Fruit fly (Drosophila melanogaster): ENCODE measurements around the gene Klp31E.

The Klp31E gene

dm6 chr2L:10435606-10436160 is 21.9 kb downstream of the Klp31E start, which contains the start of the genes TBC1D16 and holn1:
TSS of gene TBC1D16 (minus strand) at chr2L:10435656.
TSS of gene holn1 (plus strand) at chr2L:10435995.
- TF ChIP-seq CrebB (tag; optimal IDR thresholded peaks at IDR 0.05) (no peak), pzg (GFP tag; optimal IDR thresholded peaks at IDR 0.05) (peak; percentile 13), onecut (GFP tag; IDR thresholded peaks at IDR 0.05) (peak; percentile 73), pfk (GFP tag; optimal IDR thresholded peaks at IDR 0.05) (peak; percentile 90), sna (GFP tag; IDR thresholded peaks at IDR 0.05; ENCODE audit: partially characterized antibody) (0 out of 2 replicates have a peak, but pooled peaks have one; percentile 32), Nf-YC (tag; optimal IDR thresholded peaks at IDR 0.05) (peak; percentile 13), Mes4 (GFP tag; optimal IDR thresholded peaks at IDR 0.05) (no peak), sisA (GFP tag; IDR thresholded peaks at IDR 0.05) (no peak), ewg (GFP tag; optimal IDR thresholded peaks at IDR 0.05) (peak; percentile 85), CG15696 (tag; optimal IDR thresholded peaks at IDR 0.05) (peak; percentile 29), CG32772 (GFP tag; IDR thresholded peaks at IDR 0.05) (no peak), CG6654 (GFP tag; optimal IDR thresholded peaks at IDR 0.05) (no peak), Jarid2 (GFP tag; optimal IDR thresholded peaks at IDR 0.05) (no peak), Sox100B (GFP tag; optimal IDR thresholded peaks at IDR 0.05) (peak; percentile 31), CG8281 (tag; optimal IDR thresholded peaks at IDR 0.05) (peak; percentile 3), Bgb (GFP tag; IDR thresholded peaks at IDR 0.05; ENCODE audit: partially characterized antibody) (peak; percentile 42; the same call in 1 of the 2 replicates), sima (GFP tag; optimal IDR thresholded peaks at IDR 0.05) (no peak), CG2116 (GFP tag; optimal IDR thresholded peaks at IDR 0.05) (peak; percentile 21), E2f2 (GFP tag; IDR thresholded peaks at IDR 0.05) (0 out of 2 replicates have a peak, but pooled peaks have one; percentile 18), tap (tag; optimal IDR thresholded peaks at IDR 0.05) (no peak), CG10366 (GFP tag; IDR thresholded peaks at IDR 0.05) (no peak), CG18262 (tag; optimal IDR thresholded peaks at IDR 0.05) (peak; percentile 29), phol (tag; optimal IDR thresholded peaks at IDR 0.05) (peak; percentile 5), hb (GFP tag; IDR thresholded peaks at IDR 0.05; ENCODE audit: partially characterized antibody) (no peak), CG1603 (tag; optimal IDR thresholded peaks at IDR 0.05) (peak; percentile 8), CG31441 (GFP tag; IDR thresholded peaks at IDR 0.05) (no peak), ac (GFP tag; optimal IDR thresholded peaks at IDR 0.05) (no peak), Dp (GFP tag; optimal IDR thresholded peaks at IDR 0.05) (peak; percentile 21), CG13296 (GFP tag; optimal IDR thresholded peaks at IDR 0.05) (peak; percentile 41), row (GFP tag; IDR thresholded peaks at IDR 0.05) (peak; percentile 55; the same call in 1 of the 3 replicates), unc-4 (GFP tag; IDR thresholded peaks at IDR 0.05; ENCODE audit: partially characterized antibody) (peak; percentile 64), BEAF-32 (GFP tag; optimal IDR thresholded peaks at IDR 0.05) (peak; percentile 60), Dll (GFP tag; IDR thresholded peaks at IDR 0.05; ENCODE audit: partially characterized antibody) (peak; percentile 75), CG13424 (tag; optimal IDR thresholded peaks at IDR 0.05) (peak; percentile 13), Opbp (GFP tag; IDR thresholded peaks at IDR 0.05; ENCODE audit: partially characterized antibody) (no peak), Hey (tag; optimal IDR thresholded peaks at IDR 0.05) (no peak), CG12391 (tag; optimal IDR thresholded peaks at IDR 0.05) (peak; percentile 13), CG10431 (GFP tag; optimal IDR thresholded peaks at IDR 0.05) (no peak), CG12104 (GFP tag; optimal IDR thresholded peaks at IDR 0.05) (peak; percentile 1), ab (GFP tag; optimal IDR thresholded peaks at IDR 0.05) (no peak), nerfin-1 (tag; optimal IDR thresholded peaks at IDR 0.05) (peak; percentile 3), crp (GFP tag; optimal IDR thresholded peaks at IDR 0.05) (peak in 1 of 2 experiments; percentile 20), PHDP (tag; optimal IDR thresholded peaks at IDR 0.05) (peak; percentile 23), CG3163 (GFP tag; optimal IDR thresholded peaks at IDR 0.05) (no peak), Deaf1 (tag; optimal IDR thresholded peaks at IDR 0.05) (no peak), bowl (GFP tag; IDR thresholded peaks at IDR 0.05) (no peak), knrl (GFP tag; IDR thresholded peaks at IDR 0.05; ENCODE audit: partially characterized antibody) (no peak), Dref (GFP tag; IDR thresholded peaks at IDR 0.05) (peak; percentile 54)

All from whole organism, embryonic.